Worm (Caenorhabditis elegans) whole organism, L4 larva: ENCODE results near the gene fbxc-53.

Experiments used
- aha-1 ChIP-seq: fragments of 150-350 bp; peaks from one replicate; lab custom pipeline; 2014; ENCODE audit warnings: missing biosample characterization, missing genetic modification characterization
- ceh-28 ChIP-seq: fragments of 150-350 bp; optimal IDR thresholded peaks from 2 replicates; lab custom pipeline; 2014; ENCODE audit warnings: missing biosample characterization, missing genetic modification reagents, missing genetic modification characterization
- ceh-82 ChIP-seq: sonication (generic microtip); optimal IDR thresholded peaks from 2 replicates; lab custom pipeline; 2017; ENCODE audit warnings: missing biosample characterization, missing genetic modification characterization
- daf-12 ChIP-seq: fragments of 150-350 bp; optimal IDR thresholded peaks from 2 replicates; lab custom pipeline; 2014; ENCODE audit warnings: missing biosample characterization, missing genetic modification reagents, missing genetic modification characterization
- lin-39 ChIP-seq: fragments of 150-350 bp; optimal IDR thresholded peaks from 2 replicates; lab custom pipeline; 2014; ENCODE audit warnings: missing biosample characterization, missing genetic modification reagents, missing genetic modification characterization
- madf-9 ChIP-seq: fragments of 200-800 bp; sonication (Bioruptor generic); conservative IDR thresholded peaks from 2 replicates; pipeline ENCODE4 v1.3.6; 2022; ENCODE audit warnings: missing genetic modification reagents, missing genetic modification characterization, missing compliant biosample characterization
- mxl-2 ChIP-seq: fragments of 200-800 bp; sonication (Bioruptor generic); conservative IDR thresholded peaks from 2 replicates; pipeline ENCODE4 v1.3.6; 2022; ENCODE audit warnings: missing genetic modification reagents, missing genetic modification characterization, missing compliant biosample characterization
- nhr-11 ChIP-seq: fragments of 150-350 bp; optimal IDR thresholded peaks from 2 replicates; lab custom pipeline; 2014; ENCODE audit warnings: missing biosample characterization, missing genetic modification characterization
- nhr-237 ChIP-seq: sonication (generic microtip); optimal IDR thresholded peaks from 2 replicates; lab custom pipeline; 2017; ENCODE audit warnings: missing biosample characterization, missing genetic modification characterization

DNA sequence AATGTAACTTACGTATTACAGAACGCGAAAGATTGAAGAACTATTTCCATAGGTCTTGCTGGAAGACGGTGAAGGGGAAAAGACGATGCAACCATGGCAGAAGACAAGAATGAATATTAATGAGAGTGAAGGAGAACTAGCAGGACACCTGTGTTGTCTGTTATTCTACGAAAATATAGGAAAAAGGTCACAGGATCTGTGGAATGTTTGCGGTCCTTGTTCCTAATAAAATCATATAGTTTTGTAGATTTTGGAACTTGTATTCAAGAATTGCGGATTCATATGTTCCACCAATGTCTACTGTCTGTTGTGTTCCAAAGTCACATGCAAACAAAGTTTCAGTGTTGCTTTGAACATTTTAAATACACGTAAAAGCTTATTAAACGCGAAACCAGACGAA is 41.1 kb downstream of the fbxc-53 start, which contains the start of gene sdz-11:
- TF ChIP-seq lin-39 (no peak), mxl-2 (GFP tag; lab: Robert Waterston, UW) (no peak), ceh-82 (tag; lab: Kevin White, UChicago) (no peak), aha-1 (tag; lab: Kevin White, UChicago) (peak; percentile 56), nhr-11 (no peak), ceh-28 (tag; lab: Kevin White, UChicago) (no peak), daf-12 (tag; lab: Kevin White, UChicago) (no peak), madf-9 (no peak), nhr-237 (tag; lab: Kevin White, UChicago) (no peak)
